Fruit fly (Drosophila melanogaster): Measurements from ENCODE around the gene Gyc32E.

dm6 chr2L:11136093-11136492, 12.8 kb downstream of the Gyc32E start, which contains the start of gene hgo:
- TF ChIP-seq svp (GFP tag) (no peak), CG1621 (tag; optimal IDR thresholded peaks at IDR 0.05) (no peak), Hr39 (GFP tag; optimal IDR thresholded peaks at IDR 0.05) (no peak), CG8119 (GFP tag; IDR thresholded peaks at IDR 0.05) (no peak), CG6854 (GFP tag; optimal IDR thresholded peaks at IDR 0.05) (no peak), Eip78C (GFP tag) (no peak), Hr38 (GFP tag; optimal IDR thresholded peaks at IDR 0.05) (no peak)

All from whole organism, prepupa.